Worm (Caenorhabditis elegans) whole organism, midembryonic: Measurements from ENCODE around the gene M01H9.5.

Source experiments
- med-1 ChIP-seq: sonication (generic microtip); optimal IDR thresholded peaks from 2 replicates; lab custom pipeline; 2017; ENCODE audit warnings: missing genetic modification characterization, mild to moderate bottlenecking, missing compliant biosample characterization, antibody characterized with exemption, missing genetic modification reagents; ENCODE audit not compliant: insufficient read depth
- ref-1 ChIP-seq: fragments of 200-800 bp; sonication (Bioruptor generic); conservative IDR thresholded peaks from 2 replicates; pipeline ENCODE4 v1.3.6; 2022; ENCODE audit warnings: missing genetic modification reagents, missing genetic modification characterization, missing compliant biosample characterization
- tab-1 ChIP-seq: fragments of 200-800 bp; sonication (Bioruptor generic); IDR thresholded peaks from 2 replicates; pipeline ENCODE4 v1.3.6; 2022; ENCODE audit warnings: missing genetic modification characterization, missing compliant biosample characterization

- TF ChIP-seq tab-1 (no peak), ref-1 (GFP tag; lab: Robert Waterston, UW) (no peak), med-1 (GFP tag; lab: Kevin White, UChicago) (no peak)
These were observed 19.3 kb downstream of the M01H9.5 start for ce11 chrIV:4484555-4484954.
